Fruit fly (Drosophila melanogaster) whole organism, embryonic: ENCODE measurements around the gene Pgls.

Experiments
- Abd-B ChIP-seq: fragments of 200-800 bp; sonication (Bioruptor generic); optimal IDR thresholded peaks from 2 replicates; lab custom pipeline; 2018; ENCODE audit warnings: missing biosample characterization, mild to moderate bottlenecking, missing genetic modification characterization, moderate library complexity
- BtbVII ChIP-seq: fragments of 200-800 bp; sonication (Bioruptor generic); optimal IDR thresholded peaks from 3 replicates; lab custom pipeline; 2017; ENCODE audit warnings: missing biosample characterization, mild to moderate bottlenecking, missing genetic modification characterization
- CG10543 ChIP-seq: fragments of 200-800 bp; sonication (Bioruptor generic); optimal IDR thresholded peaks from 3 replicates; lab custom pipeline; 2017; ENCODE audit warnings: missing biosample characterization, mild to moderate bottlenecking, missing genetic modification characterization, moderate library complexity
- CG11456 ChIP-seq: fragments of 200-800 bp; sonication (Bioruptor generic); IDR thresholded peaks from 3 replicates; pipeline ENCODE4 v1.3.6; 2022; ENCODE audit warnings: missing biosample characterization, missing genetic modification characterization
- CG12391 ChIP-seq: fragments of 200-800 bp; sonication (Bioruptor generic); optimal IDR thresholded peaks from 3 replicates; lab custom pipeline; 2018; ENCODE audit warnings: missing biosample characterization, mild to moderate bottlenecking, missing genetic modification characterization, moderate library complexity
- CG1529 ChIP-seq: fragments of 200-800 bp; sonication (Bioruptor generic); optimal IDR thresholded peaks from 3 replicates; lab custom pipeline; 2018; ENCODE audit warnings: missing biosample characterization, missing genetic modification characterization
- CG17802 ChIP-seq: fragments of 200-800 bp; sonication (Bioruptor generic); optimal IDR thresholded peaks from 2 replicates; lab custom pipeline; 2018; ENCODE audit warnings: missing biosample characterization, mild to moderate bottlenecking, missing genetic modification characterization, moderate library complexity
- CG1832 ChIP-seq: fragments of 200-800 bp; sonication (Bioruptor generic); optimal IDR thresholded peaks from 2 replicates; lab custom pipeline; 2017; ENCODE audit warnings: missing biosample characterization, mild to moderate bottlenecking, missing genetic modification characterization, inconsistent platforms
- CG18599 ChIP-seq: fragments of 200-800 bp; sonication (Bioruptor generic); optimal IDR thresholded peaks from 3 replicates; lab custom pipeline; 2017; ENCODE audit warnings: missing biosample characterization, missing genetic modification characterization, mild to moderate bottlenecking, moderate library complexity, missing genetic modification reagents
- CG2116 ChIP-seq: fragments of 200-800 bp; sonication (Bioruptor generic); optimal IDR thresholded peaks from 3 replicates; lab custom pipeline; 2018; ENCODE audit warnings: missing biosample characterization, mild to moderate bottlenecking, missing genetic modification characterization
- CG31365 ChIP-seq: fragments of 200-800 bp; sonication (Bioruptor generic); optimal IDR thresholded peaks from 2 replicates; lab custom pipeline; 2018; ENCODE audit warnings: missing biosample characterization, mild to moderate bottlenecking, missing genetic modification characterization
- CG33213 ChIP-seq: fragments of 200-800 bp; sonication (Bioruptor generic); optimal IDR thresholded peaks from 3 replicates; lab custom pipeline; 2016; ENCODE audit warnings: missing biosample characterization, missing genetic modification characterization
- CG4707 ChIP-seq: fragments of 200-800 bp; sonication (Bioruptor generic); optimal IDR thresholded peaks from 2 replicates; lab custom pipeline; 2018; ENCODE audit warnings: missing biosample characterization, mild to moderate bottlenecking, missing genetic modification characterization, moderate library complexity
- CG6254 ChIP-seq: fragments of 200-800 bp; sonication (Bioruptor generic); optimal IDR thresholded peaks from 3 replicates; lab custom pipeline; 2017; ENCODE audit warnings: mild to moderate bottlenecking, missing biosample characterization, missing genetic modification reagents, missing genetic modification characterization
- Dad ChIP-seq: fragments of 200-800 bp; sonication (Bioruptor generic); optimal IDR thresholded peaks from 3 replicates; lab custom pipeline; 2016; ENCODE audit warnings: missing biosample characterization, missing genetic modification characterization
- Drgx ChIP-seq: fragments of 200-800 bp; sonication (Bioruptor generic); IDR thresholded peaks from 2 replicates; pipeline ENCODE4 v1.3.6; 2022; ENCODE audit warnings: missing biosample characterization, missing genetic modification characterization
- ERR ChIP-seq: fragments of 200-800 bp; sonication (Bioruptor generic); optimal IDR thresholded peaks from 2 replicates; lab custom pipeline; 2016; ENCODE audit warnings: missing biosample characterization, missing genetic modification characterization
- Eip74EF ChIP-seq, 2 experiments: fragments of 200-800 bp in 1 of 2; fragments of >200 bp in 1 of 2; sonication (Bioruptor generic) in 1 of 2; optimal IDR thresholded peaks; 2 replicates each; lab custom pipeline; 2017 to 2019; ENCODE audit warnings: missing biosample characterization in 2 of 2, missing genetic modification characterization in 2 of 2, mild to moderate bottlenecking in 1 of 2, moderate library complexity in 1 of 2
- Ets97D ChIP-seq: fragments of 200-800 bp; sonication (Bioruptor generic); optimal IDR thresholded peaks from 3 replicates; lab custom pipeline; 2016; ENCODE audit warnings: missing biosample characterization, missing genetic modification characterization
- HmgD ChIP-seq: fragments of 200-800 bp; sonication (Bioruptor generic); optimal IDR thresholded peaks from 3 replicates; lab custom pipeline; 2016; ENCODE audit warnings: missing biosample characterization, missing genetic modification characterization
- Lhr ChIP-seq: fragments of 200-800 bp; sonication (Bioruptor generic); optimal IDR thresholded peaks from 3 replicates; lab custom pipeline; 2017; ENCODE audit warnings: mild to moderate bottlenecking, missing biosample characterization, missing genetic modification reagents, missing genetic modification characterization
- Opbp ChIP-seq: fragments of 200-800 bp; sonication (Bioruptor generic); IDR thresholded peaks from 3 replicates; pipeline ENCODE4 v1.3.6; 2022; ENCODE audit warnings: missing biosample characterization, missing genetic modification characterization; ENCODE audit not compliant: partially characterized antibody
- Ravus ChIP-seq: fragments of 200-800 bp; sonication (Bioruptor generic); IDR thresholded peaks from 2 replicates; pipeline ENCODE4 v1.3.6; 2022; ENCODE audit warnings: missing biosample characterization, missing genetic modification characterization
- Scr ChIP-seq: fragments of 200-800 bp; sonication (Bioruptor generic); IDR thresholded peaks from 2 replicates; pipeline ENCODE4 v1.3.6; 2022; ENCODE audit warnings: missing biosample characterization, missing genetic modification characterization; ENCODE audit not compliant: partially characterized antibody
- bab2 ChIP-seq: fragments of 200-800 bp; sonication (Bioruptor generic); optimal IDR thresholded peaks from 2 replicates; lab custom pipeline; 2016; ENCODE audit warnings: missing biosample characterization, missing genetic modification characterization
- da ChIP-seq: fragments of 200-800 bp; sonication (Bioruptor generic); optimal IDR thresholded peaks from 2 replicates; lab custom pipeline; 2016; ENCODE audit warnings: missing biosample characterization, missing genetic modification characterization
- fd96Cb ChIP-seq: fragments of 200-800 bp; sonication (Bioruptor generic); optimal IDR thresholded peaks from 2 replicates; lab custom pipeline; 2018; ENCODE audit warnings: missing biosample characterization, mild to moderate bottlenecking, missing genetic modification characterization, moderate library complexity
- ftz-f1 ChIP-seq: fragments of 200-800 bp; sonication (Bioruptor generic); optimal IDR thresholded peaks from 2 replicates; lab custom pipeline; 2016; ENCODE audit warnings: missing biosample characterization, missing genetic modification characterization
- gsb ChIP-seq: fragments of 200-800 bp; sonication (Bioruptor generic); IDR thresholded peaks from 2 replicates; pipeline ENCODE4 v1.3.6; 2022; ENCODE audit warnings: missing biosample characterization, missing genetic modification characterization
- hbn ChIP-seq: fragments of 200-800 bp; sonication (Bioruptor generic); IDR thresholded peaks from 2 replicates; pipeline ENCODE4 v1.3.6; 2022; ENCODE audit warnings: missing biosample characterization, missing genetic modification characterization; ENCODE audit not compliant: partially characterized antibody
- jigr1 ChIP-seq: fragments of 200-800 bp; sonication (Bioruptor generic); IDR thresholded peaks from 3 replicates; pipeline ENCODE4 v1.3.6; 2022; ENCODE audit warnings: missing biosample characterization, missing genetic modification characterization
- jumu ChIP-seq: fragments of 200-800 bp; sonication (Bioruptor generic); optimal IDR thresholded peaks from 3 replicates; lab custom pipeline; 2016; ENCODE audit warnings: missing biosample characterization, missing genetic modification characterization
- lbe ChIP-seq: fragments of 200-800 bp; sonication (Bioruptor generic); optimal IDR thresholded peaks from 2 replicates; lab custom pipeline; 2016; ENCODE audit warnings: missing biosample characterization, mild to moderate bottlenecking, missing genetic modification characterization
- pb ChIP-seq: fragments of 200-800 bp; sonication (Bioruptor generic); optimal IDR thresholded peaks from 3 replicates; lab custom pipeline; 2016; ENCODE audit warnings: missing biosample characterization, missing genetic modification characterization
- repo ChIP-seq: fragments of 200-800 bp; sonication (Bioruptor generic); optimal IDR thresholded peaks from 2 replicates; lab custom pipeline; 2016; ENCODE audit warnings: missing biosample characterization, missing genetic modification characterization
- sd ChIP-seq: fragments of 200-800 bp; sonication (Bioruptor generic); optimal IDR thresholded peaks from 3 replicates; lab custom pipeline; 2018; ENCODE audit warnings: missing biosample characterization, mild to moderate bottlenecking, missing genetic modification characterization, moderate library complexity
- sens ChIP-seq: fragments of 200-800 bp; sonication (Bioruptor generic); peaks from one replicate; lab custom pipeline; 2016; ENCODE audit warnings: missing biosample characterization, missing genetic modification characterization
- sens-2 ChIP-seq: fragments of 200-800 bp; sonication (Bioruptor generic); IDR thresholded peaks from 2 replicates; pipeline ENCODE4 v1.3.6; 2022; ENCODE audit warnings: missing biosample characterization, missing genetic modification characterization
- shn ChIP-seq: fragments of 200-800 bp; sonication (Bioruptor generic); optimal IDR thresholded peaks from 3 replicates; lab custom pipeline; 2016; ENCODE audit warnings: missing biosample characterization, missing genetic modification characterization
- so ChIP-seq: fragments of 200-800 bp; sonication (Bioruptor generic); IDR thresholded peaks from 3 replicates; pipeline ENCODE4 v1.3.6; 2022; ENCODE audit warnings: missing biosample characterization, missing genetic modification characterization
- sqz ChIP-seq: fragments of 200-800 bp; sonication (Bioruptor generic); optimal IDR thresholded peaks from 3 replicates; lab custom pipeline; 2018; ENCODE audit warnings: missing biosample characterization, mild to moderate bottlenecking, missing genetic modification characterization
- ssp ChIP-seq: fragments of 200-800 bp; sonication (Bioruptor generic); IDR thresholded peaks from 2 replicates; pipeline ENCODE4 v1.3.6; 2022; ENCODE audit warnings: missing biosample characterization, missing genetic modification characterization
- tin ChIP-seq: fragments of 200-800 bp; sonication (Bioruptor generic); optimal IDR thresholded peaks from 3 replicates; lab custom pipeline; 2016; ENCODE audit warnings: missing biosample characterization, missing genetic modification characterization
- tll ChIP-seq, 2 experiments: fragments of 200-800 bp in 1 of 2; fragments of >200 bp in 1 of 2; sonication (Bioruptor generic) in 1 of 2; optimal IDR thresholded peaks; 2 replicates each; lab custom pipeline; 2017 to 2019; ENCODE audit warnings: missing biosample characterization in 2 of 2, missing genetic modification characterization in 2 of 2, mild to moderate bottlenecking in 1 of 2, moderate library complexity in 1 of 2
- vvl ChIP-seq: fragments of 200-800 bp; sonication (Bioruptor generic); IDR thresholded peaks from 2 replicates; pipeline ENCODE4 v1.3.6; 2022; ENCODE audit warnings: missing biosample characterization, missing genetic modification characterization

Pgls gene

dm6 chrX:10805651-10806191 lies 41.5 kb upstream of the Pgls start (continued):
- TF ChIP-seq sd (tag; lab: Kevin White, UChicago) = peak; percentile 35
- peak; percentile 79 for TF ChIP-seq sens (GFP tag; lab: Kevin White, UChicago)
- TF ChIP-seq Ets97D (GFP tag; lab: Kevin White, UChicago) = peak; percentile 3
- no peak for TF ChIP-seq CG1529
- no peak for TF ChIP-seq Abd-B (GFP tag; lab: Kevin White, UChicago)
- TF ChIP-seq sqz = peak; percentile 97
- no peak for TF ChIP-seq CG11456
- peak; percentile 14 for TF ChIP-seq lbe (GFP tag; lab: Kevin White, UChicago)
- TF ChIP-seq ftz-f1 (GFP tag; lab: Kevin White, UChicago) = peak; percentile 37
- TF ChIP-seq jigr1 = no peak
- TF ChIP-seq so (GFP tag; lab: Robert Waterston, UW) = no peak; the same call in 2 of the 3 replicates
- TF ChIP-seq shn (GFP tag; lab: Kevin White, UChicago) = no peak
- peak; percentile 30 for TF ChIP-seq CG18599 (GFP tag; lab: Kevin White, UChicago)
- TF ChIP-seq da (GFP tag; lab: Kevin White, UChicago) = no peak
- TF ChIP-seq HmgD = no peak
- peak; percentile 31 for TF ChIP-seq CG2116 (GFP tag; lab: Kevin White, UChicago)
- TF ChIP-seq Dad (GFP tag; lab: Kevin White, UChicago) = no peak
- peak; percentile 15 for TF ChIP-seq CG12391 (tag; lab: Kevin White, UChicago)
- no peak for TF ChIP-seq bab2 (GFP tag; lab: Kevin White, UChicago)
- TF ChIP-seq CG1832 = peak; percentile 77
- TF ChIP-seq CG17802 = no peak
- TF ChIP-seq hbn = peak; percentile 45
- no peak for TF ChIP-seq CG31365 (tag; lab: Kevin White, UChicago)
- peak; percentile 80 for TF ChIP-seq Drgx (GFP tag; lab: Robert Waterston, UW)
- TF ChIP-seq Scr (GFP tag; lab: Robert Waterston, UW) = peak; percentile 63
- no peak for TF ChIP-seq Eip74EF (GFP tag; optimal IDR thresholded peaks at IDR 0.05; lab: Kevin White, UChicago)
- no peak for TF ChIP-seq CG4707 (GFP tag; lab: Kevin White, UChicago)
- no peak for TF ChIP-seq vvl (GFP tag; lab: Robert Waterston, UW)
- TF ChIP-seq CG10543 (GFP tag; lab: Kevin White, UChicago) = no peak
- TF ChIP-seq Lhr (GFP tag; lab: Kevin White, UChicago) = no peak
- no peak for TF ChIP-seq tin (GFP tag; lab: Kevin White, UChicago)
- TF ChIP-seq CG33213 = no peak
- no peak for TF ChIP-seq gsb
- TF ChIP-seq Opbp = peak; percentile 49; the same call in 1 of the 3 replicates
- TF ChIP-seq ssp = no peak
- TF ChIP-seq sens-2 (GFP tag; lab: Robert Waterston, UW) = no peak
- no peak for TF ChIP-seq fd96Cb (tag; lab: Kevin White, UChicago)
- no peak for TF ChIP-seq repo
- TF ChIP-seq Ravus (GFP tag; lab: Robert Waterston, UW) = no peak
- TF ChIP-seq CG6254 (GFP tag; lab: Kevin White, UChicago) = no peak
- no peak for TF ChIP-seq tll (GFP tag; optimal IDR thresholded peaks at IDR 0.05; lab: Kevin White, UChicago)
- no peak for TF ChIP-seq pb (GFP tag; lab: Kevin White, UChicago)
- TF ChIP-seq jumu (GFP tag; lab: Kevin White, UChicago) = no peak
- no peak for TF ChIP-seq ERR (GFP tag; lab: Kevin White, UChicago)
- no peak for TF ChIP-seq BtbVII
